Fruit fly (Drosophila melanogaster): ENCODE measurements around the gene CG3040.
A peak's percentile ranks its signal among the peaks of the same experiment; 100 is the strongest.

Gene CG3040

DNA sequence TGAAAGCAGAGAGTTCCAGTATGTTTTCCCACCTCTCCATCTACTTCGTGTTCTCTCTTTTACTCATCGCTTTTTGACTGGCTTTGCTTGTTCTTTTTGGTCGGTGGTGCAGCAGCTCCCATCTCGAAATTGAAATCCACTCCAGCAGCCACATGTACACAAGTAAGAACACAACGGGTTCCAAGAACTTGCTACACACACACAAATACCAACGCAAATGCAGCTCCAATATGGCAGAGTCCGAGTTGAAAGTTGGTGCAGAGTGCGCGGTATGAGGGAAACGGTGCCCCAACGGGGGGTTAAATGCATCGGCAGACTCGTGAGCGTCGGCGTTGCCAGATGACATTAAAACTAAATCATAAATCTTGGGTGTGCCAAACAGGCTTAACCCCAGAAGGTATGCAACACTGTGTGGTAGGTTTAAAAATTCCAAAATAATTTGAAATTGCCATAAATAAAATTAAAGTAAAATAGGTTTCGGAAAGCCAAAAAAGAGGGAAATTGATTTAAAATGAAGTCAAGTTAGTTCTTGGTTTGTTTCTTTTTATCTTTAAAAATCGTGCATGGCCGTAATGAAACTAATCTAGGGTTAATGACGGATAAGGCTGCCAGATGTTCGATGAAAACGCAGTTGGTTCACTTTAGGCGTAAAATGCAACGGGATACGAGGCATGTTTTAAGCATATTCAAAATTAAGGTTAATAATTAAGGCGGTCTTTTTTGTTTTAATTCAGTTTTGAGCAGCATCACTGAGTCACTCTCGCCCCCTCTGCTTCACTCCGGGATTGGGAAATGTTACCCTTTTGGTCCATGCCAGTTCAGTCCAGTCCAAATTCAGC is 24.7 kb upstream of the CG3040 start (continued):
- TF ChIP-seq salr (GFP tag; optimal IDR thresholded peaks at IDR 0.05) (peak; percentile 79 to 88), Met (GFP tag; optimal IDR thresholded peaks at IDR 0.05) (peak; percentile 88), CG3919 (GFP tag; optimal IDR thresholded peaks at IDR 0.05) (peak; percentile 85), Sox14 (GFP tag; optimal IDR thresholded peaks at IDR 0.05) (peak; percentile 86), CG11902 (GFP tag; optimal IDR thresholded peaks at IDR 0.05) (peak; percentile 81), CG8319 (GFP tag; optimal IDR thresholded peaks at IDR 0.05) (peak; percentile 73), Blimp-1 (GFP tag; optimal IDR thresholded peaks at IDR 0.05) (peak; percentile 20), CG1621 (tag; optimal IDR thresholded peaks at IDR 0.05) (peak; percentile 82), cyc (GFP tag; optimal IDR thresholded peaks at IDR 0.05) (peak; percentile 90), Hr38 (GFP tag; optimal IDR thresholded peaks at IDR 0.05) (no peak)

DNA sequence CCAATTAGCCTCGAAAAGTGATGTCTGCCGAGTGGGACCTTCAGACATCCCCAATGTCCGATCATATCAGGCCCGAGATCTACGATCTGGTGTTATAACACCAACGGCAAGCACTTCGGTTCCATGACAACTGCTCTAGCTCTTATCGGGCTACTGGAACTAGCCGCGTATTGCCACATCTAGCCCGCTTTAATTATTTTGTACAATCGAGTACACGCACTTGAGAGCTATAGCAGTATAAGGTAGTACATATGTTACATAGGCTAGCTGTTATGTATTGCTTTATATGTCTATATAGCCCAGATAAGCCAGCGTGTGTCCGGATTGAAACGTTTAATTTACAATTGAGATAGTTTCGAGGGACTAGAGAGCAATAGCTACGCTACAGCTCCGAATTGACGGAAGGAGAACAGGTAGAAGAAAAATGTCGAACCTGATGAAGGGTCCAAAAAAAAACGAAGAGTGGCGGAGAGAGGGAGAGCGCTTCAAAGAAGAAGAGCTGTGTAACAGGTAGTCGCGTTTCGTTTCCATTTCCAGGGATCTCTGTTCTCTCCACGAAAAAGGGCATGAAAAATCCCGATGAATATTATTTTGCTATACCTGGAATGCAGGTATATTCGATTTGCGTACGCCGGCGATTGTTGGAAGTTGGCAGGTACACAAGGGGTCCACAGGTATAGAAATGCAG is 23.9 kb upstream of the CG3040 start:
- TF ChIP-seq pdm3 (GFP tag; optimal IDR thresholded peaks at IDR 0.05) (no peak), CG8632 (GFP tag; optimal IDR thresholded peaks at IDR 0.05) (no peak), Blimp-1 (GFP tag; optimal IDR thresholded peaks at IDR 0.05) (peak; percentile 1), CG1621 (tag; optimal IDR thresholded peaks at IDR 0.05) (no peak), svp (GFP tag) (no peak), vri (GFP tag; optimal IDR thresholded peaks at IDR 0.05) (no peak)

DNA sequence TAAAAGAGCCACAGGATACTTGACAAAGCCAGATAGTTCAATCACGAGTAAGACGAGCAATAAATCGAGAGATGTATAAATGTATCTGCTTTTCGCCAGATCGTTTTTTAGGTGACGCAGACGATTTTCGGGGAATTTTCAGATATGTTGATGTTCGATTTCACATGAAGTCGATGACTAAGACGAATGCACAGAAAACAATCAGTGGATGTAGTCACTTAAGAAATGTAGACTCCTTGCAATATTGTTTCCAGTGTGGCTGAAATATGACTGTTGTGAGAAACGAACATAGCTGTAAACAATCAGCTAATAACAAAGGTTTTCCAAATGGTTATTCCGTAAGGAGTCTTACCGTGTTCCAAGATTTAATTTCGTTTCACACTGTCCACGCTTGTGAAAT is 22.9 kb upstream of the CG3040 start:
- peak; percentile 6 for TF ChIP-seq Hr39 (GFP tag; optimal IDR thresholded peaks at IDR 0.05)
- TF ChIP-seq Eip78C (GFP tag) = peak; percentile 54
- no peak for TF ChIP-seq fd59A (GFP tag; optimal IDR thresholded peaks at IDR 0.05)
- TF ChIP-seq CG9139 (GFP tag; optimal IDR thresholded peaks at IDR 0.05) = no peak
- TF ChIP-seq Met (GFP tag; optimal IDR thresholded peaks at IDR 0.05) = peak; percentile 11

dm6 chrX:6995258-6995657 is 22.1 kb upstream of the CG3040 start:
- TF ChIP-seq Eip78C (GFP tag) (peak; percentile 42), cyc (GFP tag; optimal IDR thresholded peaks at IDR 0.05) (no peak), Blimp-1 (GFP tag; optimal IDR thresholded peaks at IDR 0.05) (peak; percentile 28), svp (GFP tag) (peak; percentile 40)

DNA sequence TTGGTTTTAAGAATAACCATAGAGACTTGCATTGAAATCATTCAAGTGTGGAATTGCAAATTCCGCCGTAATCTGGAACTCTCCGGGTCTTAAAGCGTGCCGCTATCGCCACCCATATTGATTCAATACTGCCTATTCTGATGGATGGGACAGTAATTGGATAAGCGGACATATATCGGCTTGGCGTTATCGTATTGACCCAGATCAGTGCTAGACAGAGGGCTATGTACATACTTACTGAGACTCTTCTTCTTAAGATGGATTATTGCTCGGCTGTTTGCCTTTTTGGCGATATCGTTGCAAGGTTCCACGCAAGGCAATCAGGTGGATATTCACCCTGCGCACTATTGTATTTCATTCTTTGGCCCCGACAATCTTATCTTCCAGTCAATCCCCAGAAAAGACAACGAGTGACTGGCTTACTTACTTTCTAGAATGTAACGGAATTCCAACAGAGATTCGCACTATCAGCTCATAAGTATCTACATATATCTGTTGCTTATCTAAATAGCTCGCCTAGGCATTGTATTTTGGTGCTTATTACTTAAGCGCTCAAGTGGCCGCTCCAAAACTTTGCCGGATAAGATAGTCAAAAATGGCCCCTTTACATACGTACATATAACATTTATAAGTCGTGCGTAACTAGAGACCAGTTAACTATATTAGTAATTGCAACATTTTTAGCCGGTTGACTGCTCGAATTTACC is 21.4 kb upstream of the CG3040 start:
- TF ChIP-seq salr (GFP tag; optimal IDR thresholded peaks at IDR 0.05) = peak in 1 of 2 experiments; percentile 28
- no peak for TF ChIP-seq Eip75B (GFP tag; optimal IDR thresholded peaks at IDR 0.05)
- TF ChIP-seq svp (GFP tag) = peak; percentile 51
- peak; percentile 38 for TF ChIP-seq CG1621 (tag; optimal IDR thresholded peaks at IDR 0.05)
- no peak for TF ChIP-seq Smox (GFP tag; optimal IDR thresholded peaks at IDR 0.05)
- no peak for TF ChIP-seq Met (GFP tag; optimal IDR thresholded peaks at IDR 0.05)
- TF ChIP-seq fkh (GFP tag; optimal IDR thresholded peaks at IDR 0.05) = peak; percentile 66
- TF ChIP-seq achi (GFP tag; optimal IDR thresholded peaks at IDR 0.05) = no peak
- no peak for TF ChIP-seq CG4318 (GFP tag; optimal IDR thresholded peaks at IDR 0.05)
- TF ChIP-seq CG6792 (GFP tag; optimal IDR thresholded peaks at IDR 0.05) = peak; percentile 7
- peak; percentile 19 for TF ChIP-seq pdm3 (GFP tag; optimal IDR thresholded peaks at IDR 0.05)
- TF ChIP-seq CG31627 (GFP tag; optimal IDR thresholded peaks at IDR 0.05) = no peak
- no peak for TF ChIP-seq Sox14 (GFP tag; optimal IDR thresholded peaks at IDR 0.05)
- no peak for TF ChIP-seq CG8119 (GFP tag; IDR thresholded peaks at IDR 0.05)
- TF ChIP-seq CG6808 (GFP tag; optimal IDR thresholded peaks at IDR 0.05) = peak; percentile 41
- TF ChIP-seq CG8319 (GFP tag; optimal IDR thresholded peaks at IDR 0.05) = no peak
- TF ChIP-seq ss (GFP tag; optimal IDR thresholded peaks at IDR 0.05) = peak; percentile 14 to 59
- peak; percentile 42 for TF ChIP-seq Eip78C (GFP tag)
- no peak for TF ChIP-seq fd59A (GFP tag; optimal IDR thresholded peaks at IDR 0.05)
- TF ChIP-seq CG10669 (GFP tag; optimal IDR thresholded peaks at IDR 0.05) = peak; percentile 40
- peak; percentile 10 for TF ChIP-seq CG34406 (GFP tag; optimal IDR thresholded peaks at IDR 0.05)
- TF ChIP-seq OdsH (GFP tag; optimal IDR thresholded peaks at IDR 0.05) = peak; percentile 7
- TF ChIP-seq CG10631 (GFP tag; optimal IDR thresholded peaks at IDR 0.05) = peak; percentile 40
- no peak for TF ChIP-seq acj6 (GFP tag; optimal IDR thresholded peaks at IDR 0.05)
- TF ChIP-seq Blimp-1 (GFP tag; optimal IDR thresholded peaks at IDR 0.05) = no peak
- TF ChIP-seq dsx (GFP tag; optimal IDR thresholded peaks at IDR 0.05; ENCODE audit: poor library complexity, severe bottlenecking) = no peak
- TF ChIP-seq CG9139 (GFP tag; optimal IDR thresholded peaks at IDR 0.05) = peak; percentile 68
- no peak for TF ChIP-seq CG11762 (GFP tag; optimal IDR thresholded peaks at IDR 0.05; ENCODE audit: insufficient read depth)
- 0 out of 3 replicates have a peak, but pooled peaks have one; percentile 31 for TF ChIP-seq CG6163 (GFP tag; IDR thresholded peaks at IDR 0.05)
- no peak for TF ChIP-seq Eip93F (GFP tag; optimal IDR thresholded peaks at IDR 0.05)
- peak; percentile 31 for TF ChIP-seq CG8632 (GFP tag; optimal IDR thresholded peaks at IDR 0.05)

Data from whole organism, prepupa.